Worm (Caenorhabditis elegans): ENCODE data around the gene cyp-33D3.

DNA sequence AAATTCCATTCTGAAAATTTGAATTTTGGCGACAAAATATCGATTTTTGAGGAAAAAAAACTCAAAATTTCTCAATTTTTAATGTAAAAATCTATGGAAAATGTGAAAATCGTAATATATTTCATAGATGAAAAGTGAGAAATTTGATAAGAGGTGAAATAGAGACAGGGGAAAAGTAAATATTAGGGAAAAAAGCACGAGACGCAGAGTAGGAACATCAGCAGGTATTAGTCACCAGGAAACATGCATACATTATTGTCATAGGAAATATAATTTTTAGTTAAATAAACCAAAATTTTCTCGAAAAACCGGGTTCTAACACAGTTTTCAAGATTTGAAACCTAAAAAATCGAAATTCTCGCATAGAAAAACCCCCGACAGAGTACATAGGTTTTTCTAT, 36.2 kb downstream of the cyp-33D3 start, which contains the start of gene nhr-170:
- no peak for TF ChIP-seq nhr-28 (tag; optimal IDR thresholded peaks at IDR 0.05)
- no peak for TF ChIP-seq nhr-77 (tag; optimal IDR thresholded peaks at IDR 0.05)
- TF ChIP-seq arid-1 (GFP tag; conservative IDR thresholded peaks at IDR 0.05) = no peak
- TF ChIP-seq ceh-44 (GFP tag; IDR thresholded peaks at IDR 0.05) = no peak
- no peak for TF ChIP-seq zfp-3 (GFP tag; conservative IDR thresholded peaks at IDR 0.05)
- TF ChIP-seq gei-8 (GFP tag; optimal IDR thresholded peaks at IDR 0.05) = no peak
- no peak for TF ChIP-seq unc-62 (GFP tag; optimal IDR thresholded peaks at IDR 0.05 in 1 of 2)
- TF ChIP-seq unc-62 (tag; optimal IDR thresholded peaks at IDR 0.05) = no peak
- TF ChIP-seq nhr-41 (GFP tag; IDR thresholded peaks at IDR 0.05) = no peak
- no peak for TF ChIP-seq lin-39 (tag; optimal IDR thresholded peaks at IDR 0.05)
- no peak for TF ChIP-seq snpc-1.2 (GFP tag; IDR thresholded peaks at IDR 0.05)
- no peak for TF ChIP-seq daf-12 (tag; optimal IDR thresholded peaks at IDR 0.05)
